Worm (Caenorhabditis elegans) whole organism, late embryonic: ENCODE measurements around the gene plpp-1.3.

Experiments used
- ceh-9 ChIP-seq: sonication (generic microtip); optimal IDR thresholded peaks from 2 replicates; lab custom pipeline; 2016; ENCODE audit warnings: mild to moderate bottlenecking, missing genetic modification characterization, inconsistent platforms, missing compliant biosample characterization
- sox-4 ChIP-seq: sonication (generic microtip); optimal IDR thresholded peaks from 2 replicates; lab custom pipeline; 2017; ENCODE audit warnings: mild to moderate bottlenecking, missing genetic modification characterization, inconsistent platforms, missing compliant biosample characterization

- TF ChIP-seq ceh-9 (tag; lab: Kevin White, UChicago) (no peak), sox-4 (tag; lab: Kevin White, UChicago) (no peak)
Observed at ce11 chrX:10647590-10648105, 47.5 kb upstream of the plpp-1.3 start.
